Worm (Caenorhabditis elegans) whole organism, late embryonic: ENCODE measurements around the gene gcsh-1.

Experiments used
- C08G9.2 ChIP-seq: sonication (generic microtip); optimal IDR thresholded peaks from 2 replicates; lab custom pipeline; 2016; ENCODE audit warnings: mild to moderate bottlenecking, missing genetic modification characterization, moderate library complexity, missing compliant biosample characterization
- F13H6.1 ChIP-seq: sonication (generic microtip); optimal IDR thresholded peaks from 2 replicates; lab custom pipeline; 2016; ENCODE audit warnings: missing genetic modification characterization, missing compliant biosample characterization
- K09A11.1 ChIP-seq: sonication (generic microtip); optimal IDR thresholded peaks from 2 replicates; lab custom pipeline; 2017; ENCODE audit warnings: antibody characterized with exemption, mild to moderate bottlenecking, missing genetic modification characterization, missing compliant biosample characterization; ENCODE audit not compliant: insufficient read depth
- Y22D7AL.16 ChIP-seq: sonication (generic microtip); optimal IDR thresholded peaks from 2 replicates; lab custom pipeline; 2016; ENCODE audit warnings: missing genetic modification characterization, missing compliant biosample characterization
- ahr-1 ChIP-seq: sonication (generic microtip); optimal IDR thresholded peaks from 2 replicates; lab custom pipeline; 2016; ENCODE audit warnings: missing genetic modification characterization, missing compliant biosample characterization
- ceh-2 ChIP-seq: sonication (generic microtip); optimal IDR thresholded peaks from 2 replicates; lab custom pipeline; 2016; ENCODE audit warnings: missing genotype, missing genetic modification characterization, missing compliant biosample characterization
- ceh-31 ChIP-seq: sonication (generic microtip); optimal IDR thresholded peaks from 2 replicates; lab custom pipeline; 2016; ENCODE audit warnings: missing genetic modification characterization, missing compliant biosample characterization
- ceh-34 ChIP-seq: sonication (generic microtip); optimal IDR thresholded peaks from 2 replicates; lab custom pipeline; 2016; ENCODE audit warnings: mild to moderate bottlenecking, missing genetic modification characterization, missing compliant biosample characterization
- ceh-45 ChIP-seq: fragments of 200-800 bp; sonication (Bioruptor generic); IDR thresholded peaks from 2 replicates; pipeline ENCODE4 v1.3.6; 2022; ENCODE audit warnings: missing genetic modification reagents, missing genetic modification characterization, missing compliant biosample characterization
- ceh-6 ChIP-seq: fragments of 200-800 bp; sonication (Bioruptor generic); optimal IDR thresholded peaks from 2 replicates; lab custom pipeline; 2018; ENCODE audit warnings: mild to moderate bottlenecking, missing genetic modification characterization, missing compliant biosample characterization
- ceh-9 ChIP-seq: sonication (generic microtip); optimal IDR thresholded peaks from 2 replicates; lab custom pipeline; 2016; ENCODE audit warnings: mild to moderate bottlenecking, missing genetic modification characterization, inconsistent platforms, missing compliant biosample characterization
- dve-1 ChIP-seq: sonication (generic microtip); optimal IDR thresholded peaks from 2 replicates; lab custom pipeline; 2017; ENCODE audit warnings: antibody characterized with exemption, mild to moderate bottlenecking, missing genetic modification characterization, missing compliant biosample characterization
- elt-4 ChIP-seq: sonication (generic microtip); optimal IDR thresholded peaks from 2 replicates; lab custom pipeline; 2016; ENCODE audit warnings: missing genetic modification characterization, missing compliant biosample characterization
- ets-4 ChIP-seq: sonication (generic microtip); optimal IDR thresholded peaks from 2 replicates; lab custom pipeline; 2016; ENCODE audit warnings: missing genetic modification characterization, missing compliant biosample characterization
- fkh-10 ChIP-seq: fragments of 150-350 bp; optimal IDR thresholded peaks from 2 replicates; lab custom pipeline; 2014; ENCODE audit warnings: missing biosample characterization, missing genetic modification reagents, missing genetic modification characterization
- fkh-6 ChIP-seq: sonication (generic microtip); optimal IDR thresholded peaks from 2 replicates; lab custom pipeline; 2016; ENCODE audit warnings: missing genetic modification characterization, missing compliant biosample characterization
- gmeb-2 ChIP-seq: sonication (generic microtip); optimal IDR thresholded peaks from 2 replicates; lab custom pipeline; 2016; ENCODE audit warnings: missing genetic modification characterization, inconsistent platforms, missing compliant biosample characterization
- hlh-13 ChIP-seq: fragments of 200-800 bp; sonication (Bioruptor generic); optimal IDR thresholded peaks from 2 replicates; lab custom pipeline; 2018; ENCODE audit warnings: mild to moderate bottlenecking, missing genetic modification characterization, missing compliant biosample characterization
- hlh-15 ChIP-seq: sonication (generic microtip); optimal IDR thresholded peaks from 2 replicates; lab custom pipeline; 2016; ENCODE audit warnings: missing genetic modification characterization, missing compliant biosample characterization
- hlh-30 ChIP-seq: sonication (generic microtip); optimal IDR thresholded peaks from 2 replicates; lab custom pipeline; 2017; ENCODE audit warnings: antibody characterized with exemption, missing genetic modification characterization, missing compliant biosample characterization; ENCODE audit not compliant: insufficient read depth
- hlh-6 ChIP-seq: sonication (generic microtip); optimal IDR thresholded peaks from 2 replicates; lab custom pipeline; 2016; ENCODE audit warnings: missing genotype, missing genetic modification characterization, missing compliant biosample characterization
- hlh-8 ChIP-seq: sonication (generic microtip); optimal IDR thresholded peaks from 2 replicates; lab custom pipeline; 2016; ENCODE audit warnings: missing genotype, missing genetic modification characterization, missing compliant biosample characterization
- madf-2 ChIP-seq: sonication (generic microtip); optimal IDR thresholded peaks from 2 replicates; lab custom pipeline; 2017; ENCODE audit warnings: missing genetic modification characterization, missing compliant biosample characterization
- nfya-1 ChIP-seq: sonication (generic microtip); optimal IDR thresholded peaks from 2 replicates; lab custom pipeline; 2017; ENCODE audit warnings: missing genetic modification characterization, mild to moderate bottlenecking, missing compliant biosample characterization, antibody characterized with exemption, moderate library complexity
- nhr-11 ChIP-seq: fragments of 150-350 bp; optimal IDR thresholded peaks from 2 replicates; lab custom pipeline; 2014; ENCODE audit warnings: missing biosample characterization, missing genetic modification characterization
- nhr-232 ChIP-seq: sonication (generic microtip); optimal IDR thresholded peaks from 2 replicates; lab custom pipeline; 2016; ENCODE audit warnings: missing genetic modification characterization, missing compliant biosample characterization
- npax-4 ChIP-seq: sonication (generic microtip); optimal IDR thresholded peaks from 2 replicates; lab custom pipeline; 2016; ENCODE audit warnings: missing genetic modification characterization, missing compliant biosample characterization
- odd-2 ChIP-seq: sonication (generic microtip); optimal IDR thresholded peaks from 2 replicates; lab custom pipeline; 2017; ENCODE audit warnings: antibody characterized with exemption, mild to moderate bottlenecking, missing genetic modification characterization, missing compliant biosample characterization
- pag-3 ChIP-seq: sonication (generic microtip); optimal IDR thresholded peaks from 2 replicates; lab custom pipeline; 2016; ENCODE audit warnings: missing compliant biosample characterization, missing genetic modification characterization, borderline replicate concordance
- pat-9 ChIP-seq: fragments of 200-800 bp; sonication (Bioruptor generic); optimal IDR thresholded peaks from 2 replicates; lab custom pipeline; 2018; ENCODE audit warnings: mild to moderate bottlenecking, missing genetic modification characterization, moderate library complexity, missing compliant biosample characterization
- pax-1 ChIP-seq: fragments of 150-350 bp; optimal IDR thresholded peaks from 2 replicates; lab custom pipeline; 2014; ENCODE audit warnings: missing biosample characterization, missing genetic modification characterization
- pha-4 ChIP-seq: fragments of 150-350 bp; optimal IDR thresholded peaks from 2 replicates; lab custom pipeline; 2018; ENCODE audit warnings: missing biosample characterization, missing genetic modification reagents, missing genetic modification characterization
- rnt-1 ChIP-seq: sonication (generic microtip); optimal IDR thresholded peaks from 2 replicates; lab custom pipeline; 2016; ENCODE audit warnings: missing genetic modification characterization, missing compliant biosample characterization
- sox-2 ChIP-seq: fragments of 200-800 bp; sonication (Bioruptor generic); IDR thresholded peaks from 2 replicates; pipeline ENCODE4 v1.3.6; 2022; ENCODE audit warnings: missing genetic modification reagents, missing genetic modification characterization, missing compliant biosample characterization
- sox-4 ChIP-seq: sonication (generic microtip); optimal IDR thresholded peaks from 2 replicates; lab custom pipeline; 2017; ENCODE audit warnings: mild to moderate bottlenecking, missing genetic modification characterization, inconsistent platforms, missing compliant biosample characterization
- tbx-7 ChIP-seq: sonication (generic microtip); optimal IDR thresholded peaks from 2 replicates; lab custom pipeline; 2016; ENCODE audit warnings: missing genotype, missing genetic modification characterization, missing compliant biosample characterization
- ttx-3 ChIP-seq: sonication (generic microtip); optimal IDR thresholded peaks from 2 replicates; lab custom pipeline; 2016; ENCODE audit warnings: missing genetic modification reagents, missing genetic modification characterization, missing compliant biosample characterization
- zip-5 ChIP-seq: sonication (generic microtip); optimal IDR thresholded peaks from 2 replicates; lab custom pipeline; 2016; ENCODE audit warnings: missing genetic modification characterization, missing compliant biosample characterization
- ztf-16 ChIP-seq: sonication (generic microtip); optimal IDR thresholded peaks from 2 replicates; lab custom pipeline; 2017; ENCODE audit warnings: missing genetic modification characterization, missing compliant biosample characterization

Gene gcsh-1

DNA sequence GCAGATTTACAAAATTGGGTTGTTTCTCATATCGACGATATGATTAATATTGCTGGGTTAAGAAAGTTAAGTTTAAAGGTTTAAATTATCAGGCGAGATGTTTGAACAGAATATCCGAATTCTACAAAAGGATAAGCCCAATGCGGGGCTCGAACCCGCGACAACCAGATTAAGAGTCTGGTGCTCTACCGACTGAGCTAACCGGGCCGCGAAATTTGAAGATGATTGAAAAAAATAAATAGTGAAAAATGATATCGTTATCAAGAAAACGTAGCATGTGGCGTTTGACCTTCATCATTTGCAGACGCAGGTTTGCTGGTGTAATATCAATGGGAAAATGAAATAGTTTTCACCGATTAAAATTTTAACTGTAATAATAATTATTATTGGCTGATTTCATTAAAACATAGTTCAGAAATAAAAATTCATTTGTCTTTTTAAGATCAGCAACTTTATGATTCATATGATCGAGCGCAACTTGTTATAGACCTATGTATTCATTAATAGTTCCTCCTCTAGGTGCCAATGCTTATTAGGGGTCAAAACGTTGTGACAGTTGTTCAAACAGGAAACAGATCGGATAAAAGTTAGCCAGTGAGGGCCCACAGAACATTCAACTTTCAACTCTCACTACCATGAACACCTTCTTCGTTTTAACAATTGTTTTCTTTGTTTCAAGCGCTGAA, 36.0 kb downstream of the gcsh-1 start, which contains the start of gene M163.11:
Gene M163.11 (plus strand): TSS at position 636 of the 686 bp plus-strand sequence.
- TF ChIP-seq dve-1 (tag; lab: Kevin White, UChicago) = peak; percentile 45
- TF ChIP-seq sox-2 (GFP tag; lab: Robert Waterston, UW) = no peak

DNA sequence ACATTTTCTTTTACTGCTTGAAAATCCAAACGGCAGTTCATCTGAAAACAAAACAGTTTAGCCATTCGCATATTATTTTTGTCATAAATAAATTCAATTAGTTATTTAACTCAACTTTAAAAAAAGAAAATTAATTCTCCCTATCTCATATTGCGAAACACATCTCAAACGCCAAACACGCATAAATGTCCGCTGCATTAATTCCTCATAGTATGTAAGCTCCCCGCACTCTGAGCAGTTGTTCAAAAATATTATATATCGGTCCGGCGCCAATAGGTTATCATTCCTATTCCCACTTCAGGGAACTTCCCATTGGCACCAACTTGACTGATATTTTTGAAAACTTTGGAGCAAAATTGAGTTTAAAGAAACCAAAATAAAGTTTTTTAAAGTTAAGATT, 36.7 kb downstream of the gcsh-1 start:
- TF ChIP-seq hlh-6 (tag; lab: Kevin White, UChicago) = no peak
- no peak for TF ChIP-seq pha-4 (tag; lab: Kevin White, UChicago)
- TF ChIP-seq ets-4 (tag; lab: Kevin White, UChicago) = no peak
- no peak for TF ChIP-seq hlh-15 (tag; lab: Kevin White, UChicago)
- no peak for TF ChIP-seq pat-9 (tag; lab: Kevin White, UChicago)
- no peak for TF ChIP-seq nhr-11 (tag; lab: Kevin White, UChicago)
- no peak for TF ChIP-seq npax-4 (tag; lab: Kevin White, UChicago)
- no peak for TF ChIP-seq fkh-10
- TF ChIP-seq ceh-45 (GFP tag; lab: Robert Waterston, UW) = no peak
- TF ChIP-seq pag-3 (tag; lab: Kevin White, UChicago) = no peak
- no peak for TF ChIP-seq elt-4 (tag; lab: Kevin White, UChicago)
- no peak for TF ChIP-seq odd-2 (tag; lab: Kevin White, UChicago)
- TF ChIP-seq hlh-8 (tag; lab: Kevin White, UChicago) = no peak
- TF ChIP-seq F13H6.1 = no peak
- TF ChIP-seq ceh-31 (tag; lab: Kevin White, UChicago) = no peak
- no peak for TF ChIP-seq zip-5
- no peak for TF ChIP-seq ceh-6 (GFP tag; lab: Kevin White, UChicago)
- TF ChIP-seq tbx-7 = no peak

DNA sequence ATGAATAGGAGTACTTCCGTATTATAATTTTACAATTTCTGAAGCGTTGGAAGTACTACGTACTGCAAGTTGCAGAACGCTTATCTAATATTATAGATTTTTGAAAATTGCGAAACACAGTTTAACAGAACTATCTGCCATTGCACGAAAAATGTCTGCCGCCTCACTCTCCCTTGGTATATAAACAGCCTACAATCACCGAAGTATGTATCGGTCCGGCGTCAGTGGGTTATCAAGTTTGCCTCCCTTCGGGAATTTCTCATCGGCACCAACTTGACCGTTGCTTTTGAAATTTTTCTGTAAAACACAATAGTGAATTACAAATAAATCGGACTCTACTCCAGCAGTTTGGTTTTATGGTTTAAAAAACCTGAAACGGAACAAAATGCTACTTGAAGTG, 37.5 kb downstream of the gcsh-1 start:
- TF ChIP-seq hlh-8 (tag; lab: Kevin White, UChicago) = no peak
- TF ChIP-seq hlh-13 (GFP tag; lab: Kevin White, UChicago) = no peak

DNA sequence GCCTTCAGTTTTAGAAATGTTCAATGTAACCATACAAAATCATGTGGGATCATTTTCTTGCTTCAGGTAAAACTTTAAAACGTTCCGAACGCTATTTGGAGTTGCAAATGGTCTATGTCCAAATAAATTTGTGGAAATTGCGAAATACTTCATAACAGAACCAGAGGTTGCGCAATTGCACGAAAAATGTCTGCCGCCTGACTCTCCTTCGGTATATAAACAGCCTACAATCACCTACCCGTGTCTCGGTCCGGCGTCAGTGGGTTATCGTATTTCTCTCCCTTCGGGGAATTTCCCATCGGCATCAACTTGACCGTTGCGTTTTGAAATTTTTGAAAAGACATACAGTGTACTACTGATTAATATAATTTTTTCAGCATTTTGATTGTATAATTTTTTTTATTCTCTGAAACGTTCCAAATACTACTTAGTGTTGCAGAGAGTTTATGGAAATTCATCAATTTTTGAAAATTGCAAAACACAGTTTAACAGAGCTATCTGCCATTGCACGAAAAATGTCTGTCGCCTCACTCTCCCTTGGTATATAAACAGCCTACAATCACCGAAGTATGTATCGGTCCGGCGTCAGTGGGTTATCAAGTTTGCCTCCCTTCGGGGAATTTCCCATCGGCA, 38.1 kb downstream of the gcsh-1 start:
- TF ChIP-seq ahr-1 (tag; lab: Kevin White, UChicago) = no peak
- TF ChIP-seq ceh-9 (tag; lab: Kevin White, UChicago) = no peak
- no peak for TF ChIP-seq fkh-6 (tag; lab: Kevin White, UChicago)
- TF ChIP-seq nhr-11 (tag; lab: Kevin White, UChicago) = no peak
- no peak for TF ChIP-seq F13H6.1
- no peak for TF ChIP-seq ceh-34 (tag; lab: Kevin White, UChicago)
- TF ChIP-seq nhr-232 = no peak
- no peak for TF ChIP-seq sox-4 (tag; lab: Kevin White, UChicago)
- no peak for TF ChIP-seq pha-4 (tag; lab: Kevin White, UChicago)
- TF ChIP-seq npax-4 (tag; lab: Kevin White, UChicago) = no peak
- TF ChIP-seq rnt-1 (tag; lab: Kevin White, UChicago) = no peak
- TF ChIP-seq pax-1 = no peak
- TF ChIP-seq K09A11.1 = no peak
- TF ChIP-seq nfya-1 (tag; lab: Kevin White, UChicago) = no peak
- TF ChIP-seq ets-4 (tag; lab: Kevin White, UChicago) = no peak
- no peak for TF ChIP-seq hlh-15 (tag; lab: Kevin White, UChicago)
- TF ChIP-seq, all 69 proteins: peak for 0

DNA sequence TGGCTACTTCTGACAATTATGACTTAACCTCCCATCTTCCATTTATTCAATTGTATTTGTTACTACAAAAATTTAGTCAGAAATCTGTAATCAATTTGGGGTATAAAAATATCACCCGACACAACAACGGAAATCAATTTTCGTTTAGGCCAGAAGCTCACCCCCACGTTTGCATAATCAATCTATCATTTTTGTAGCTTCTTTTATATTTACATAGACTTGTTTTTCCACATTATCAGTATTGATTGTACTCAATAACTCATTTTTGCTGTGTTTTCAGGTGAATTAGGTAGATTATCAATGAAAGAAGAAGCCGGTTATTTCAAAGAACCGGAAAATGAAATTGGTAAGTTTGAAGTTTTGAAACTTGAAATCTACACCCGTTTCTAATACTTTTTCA, 41.1 kb downstream of the gcsh-1 start, which contains the start of gene M163.5:
Gene M163.5 (plus strand): TSS at position 301 of the 400 bp plus-strand sequence.
- no peak for TF ChIP-seq gmeb-2 (tag; lab: Kevin White, UChicago)
- no peak for TF ChIP-seq fkh-6 (tag; lab: Kevin White, UChicago)
- no peak for TF ChIP-seq madf-2 (tag; lab: Kevin White, UChicago)
- TF ChIP-seq ceh-31 (tag; lab: Kevin White, UChicago) = no peak
- no peak for TF ChIP-seq ceh-2 (tag; lab: Kevin White, UChicago)
- no peak for TF ChIP-seq ttx-3 (tag; lab: Kevin White, UChicago)
- no peak for TF ChIP-seq ztf-16 (tag; lab: Kevin White, UChicago)
- TF ChIP-seq C08G9.2 (tag; lab: Kevin White, UChicago) = no peak
- no peak for TF ChIP-seq hlh-30 (tag; lab: Kevin White, UChicago)
- TF ChIP-seq Y22D7AL.16 (tag; lab: Kevin White, UChicago) = no peak
- no peak for TF ChIP-seq ceh-34 (tag; lab: Kevin White, UChicago)
- no peak for TF ChIP-seq pha-4 (tag; lab: Kevin White, UChicago)
